Worm (Caenorhabditis elegans) whole organism, late embryonic: ENCODE measurements around the gene twk-8.

Experiments used
- C08G9.2 ChIP-seq: sonication (generic microtip); optimal IDR thresholded peaks from 2 replicates; lab custom pipeline; 2016; ENCODE audit warnings: mild to moderate bottlenecking, missing genetic modification characterization, moderate library complexity, missing compliant biosample characterization
- nhr-11 ChIP-seq: fragments of 150-350 bp; optimal IDR thresholded peaks from 2 replicates; lab custom pipeline; 2014; ENCODE audit warnings: missing biosample characterization, missing genetic modification characterization
- nhr-232 ChIP-seq: sonication (generic microtip); optimal IDR thresholded peaks from 2 replicates; lab custom pipeline; 2016; ENCODE audit warnings: missing genetic modification characterization, missing compliant biosample characterization
- pqm-1 ChIP-seq: sonication (generic microtip); optimal IDR thresholded peaks from 2 replicates; lab custom pipeline; 2016; ENCODE audit warnings: missing genetic modification characterization, missing compliant biosample characterization
- sdc-2 ChIP-seq: sonication (generic microtip); optimal IDR thresholded peaks from 2 replicates; lab custom pipeline; 2016; ENCODE audit warnings: missing genotype, missing genetic modification characterization, missing compliant biosample characterization
- tbx-7 ChIP-seq: sonication (generic microtip); optimal IDR thresholded peaks from 2 replicates; lab custom pipeline; 2016; ENCODE audit warnings: missing genotype, missing genetic modification characterization, missing compliant biosample characterization

ce11 chrIV:9078469-9078868 lies 3.7 kb upstream of the twk-8 start, which contains the start of gene mans-4:
- TF ChIP-seq sdc-2 (tag; lab: Kevin White, UChicago): no peak
- TF ChIP-seq tbx-7 (tag; lab: Kevin White, UChicago): no peak
- TF ChIP-seq nhr-11 (tag; lab: Kevin White, UChicago): no peak
- no peak for TF ChIP-seq C08G9.2 (tag; lab: Kevin White, UChicago)
- no peak for TF ChIP-seq nhr-232
- no peak for TF ChIP-seq pqm-1 (tag; lab: Kevin White, UChicago)
